Fruit fly (Drosophila melanogaster) whole organism, embryonic: ENCODE results near the gene Drgx.

ENCODE experiments used
- Ada2b ChIP-seq: fragments of 200-800 bp; sonication (Bioruptor generic); IDR thresholded peaks from 2 replicates; pipeline ENCODE4 v1.3.6; 2022; ENCODE audit warnings: missing biosample characterization, missing genetic modification characterization
- CG10565 ChIP-seq: fragments of 200-800 bp; sonication (Bioruptor generic); optimal IDR thresholded peaks from 3 replicates; lab custom pipeline; 2016; ENCODE audit warnings: missing biosample characterization, mild to moderate bottlenecking, missing genetic modification characterization
- CG11247 ChIP-seq: fragments of 200-800 bp; sonication (Bioruptor generic); IDR thresholded peaks from 2 replicates; pipeline ENCODE4 v1.3.6; 2022; ENCODE audit warnings: missing biosample characterization, missing genetic modification characterization
- CG12104 ChIP-seq: fragments of 200-800 bp; sonication (Bioruptor generic); optimal IDR thresholded peaks from 3 replicates; lab custom pipeline; 2016; ENCODE audit warnings: missing biosample characterization, missing genetic modification characterization
- CG15011 ChIP-seq: fragments of 200-800 bp; sonication (Bioruptor generic); optimal IDR thresholded peaks from 3 replicates; lab custom pipeline; 2018; ENCODE audit warnings: missing biosample characterization, mild to moderate bottlenecking, missing genetic modification characterization
- CG15514 ChIP-seq: fragments of 200-800 bp; sonication (Bioruptor generic); optimal IDR thresholded peaks from 3 replicates; lab custom pipeline; 2017; ENCODE audit warnings: missing biosample characterization, missing genetic modification characterization, mild to moderate bottlenecking, moderate library complexity, missing genetic modification reagents
- CG17359 ChIP-seq: fragments of 200-800 bp; sonication (Bioruptor generic); optimal IDR thresholded peaks from 3 replicates; lab custom pipeline; 2018; ENCODE audit warnings: missing biosample characterization, mild to moderate bottlenecking, missing genetic modification characterization, moderate library complexity
- CG1792 ChIP-seq: fragments of 200-800 bp; sonication (Bioruptor generic); optimal IDR thresholded peaks from 2 replicates; lab custom pipeline; 2016; ENCODE audit warnings: missing biosample characterization, missing genetic modification characterization
- CG2875 ChIP-seq: fragments of 200-800 bp; sonication (Bioruptor generic); optimal IDR thresholded peaks from 2 replicates; lab custom pipeline; 2017; ENCODE audit warnings: missing biosample characterization, mild to moderate bottlenecking, missing genetic modification characterization, missing genetic modification reagents
- CG30020 ChIP-seq: fragments of 200-800 bp; optimal IDR thresholded peaks from 2 replicates; lab custom pipeline; 2019; ENCODE audit warnings: missing biosample characterization, mild to moderate bottlenecking, missing genetic modification characterization, moderate library complexity
- CG30403 ChIP-seq: fragments of 200-800 bp; sonication (Bioruptor generic); optimal IDR thresholded peaks from 3 replicates; lab custom pipeline; 2016; ENCODE audit warnings: missing biosample characterization, missing genetic modification characterization
- CG31388 ChIP-seq: fragments of 200-800 bp; sonication (Bioruptor generic); optimal IDR thresholded peaks from 2 replicates; lab custom pipeline; 2016; ENCODE audit warnings: missing biosample characterization, missing genetic modification characterization
- CG3163 ChIP-seq: fragments of 200-800 bp; sonication (Bioruptor generic); optimal IDR thresholded peaks from 3 replicates; lab custom pipeline; 2016; ENCODE audit warnings: missing biosample characterization, missing genetic modification characterization
- CG3281 ChIP-seq: fragments of 200-800 bp; sonication (Bioruptor generic); optimal IDR thresholded peaks from 3 replicates; lab custom pipeline; 2017; ENCODE audit warnings: missing biosample characterization, mild to moderate bottlenecking, missing genetic modification characterization
- CG34376 ChIP-seq: fragments of 200-800 bp; sonication (Bioruptor generic); optimal IDR thresholded peaks from 2 replicates; lab custom pipeline; 2018; ENCODE audit warnings: missing biosample characterization, mild to moderate bottlenecking, missing genetic modification characterization
- CG3726 ChIP-seq: fragments of 200-800 bp; sonication (Bioruptor generic); IDR thresholded peaks from 3 replicates; pipeline ENCODE4, ENCODE4 v1.3.6; 2022; ENCODE audit warnings: missing biosample characterization, missing genetic modification characterization
- CG6791 ChIP-seq: fragments of 200-800 bp; sonication (Bioruptor generic); IDR thresholded peaks from 3 replicates; pipeline ENCODE4 v1.3.6; 2022; ENCODE audit warnings: missing biosample characterization, missing genetic modification characterization; ENCODE audit not compliant: partially characterized antibody
- CG7271 ChIP-seq: fragments of 200-800 bp; sonication (Bioruptor generic); optimal IDR thresholded peaks from 2 replicates; lab custom pipeline; 2018; ENCODE audit warnings: missing biosample characterization, mild to moderate bottlenecking, missing genetic modification characterization, moderate library complexity
- CG7786 ChIP-seq: fragments of 200-800 bp; sonication (Bioruptor generic); optimal IDR thresholded peaks from 2 replicates; lab custom pipeline; 2016; ENCODE audit warnings: missing biosample characterization, missing genetic modification characterization
- CG7987 ChIP-seq: fragments of 200-800 bp; sonication (Bioruptor generic); optimal IDR thresholded peaks from 2 replicates; lab custom pipeline; 2018; ENCODE audit warnings: missing biosample characterization, mild to moderate bottlenecking, missing genetic modification characterization, moderate library complexity
- CkIIα-i1 ChIP-seq: fragments of 200-800 bp; sonication (Bioruptor generic); IDR thresholded peaks from 2 replicates; pipeline ENCODE4 v1.3.6; 2022; ENCODE audit warnings: missing biosample characterization, missing genetic modification characterization
- CoRest ChIP-seq: fragments of 200-800 bp; sonication (Bioruptor generic); optimal IDR thresholded peaks from 3 replicates; lab custom pipeline; 2018; ENCODE audit warnings: missing biosample characterization, mild to moderate bottlenecking, missing genetic modification characterization, moderate library complexity
- Hand ChIP-seq: fragments of 200-800 bp; sonication (Bioruptor generic); optimal IDR thresholded peaks from 2 replicates; lab custom pipeline; 2017; ENCODE audit warnings: mild to moderate bottlenecking, missing biosample characterization, missing genetic modification reagents, missing genetic modification characterization
- Jarid2 ChIP-seq: fragments of 200-800 bp; sonication (Bioruptor generic); optimal IDR thresholded peaks from 3 replicates; lab custom pipeline; 2017; ENCODE audit warnings: mild to moderate bottlenecking, missing biosample characterization, missing genetic modification reagents, missing genetic modification characterization
- NC2α ChIP-seq: fragments of 200-800 bp; sonication (Bioruptor generic); optimal IDR thresholded peaks from 2 replicates; lab custom pipeline; 2016; ENCODE audit warnings: missing biosample characterization, missing genetic modification characterization
- NfI ChIP-seq: fragments of 200-800 bp; sonication (Bioruptor generic); optimal IDR thresholded peaks from 3 replicates; lab custom pipeline; 2018; ENCODE audit warnings: missing biosample characterization, mild to moderate bottlenecking, missing genetic modification characterization, moderate library complexity
- bowl ChIP-seq: fragments of 200-800 bp; sonication (Bioruptor generic); IDR thresholded peaks from 2 replicates; pipeline ENCODE4 v1.3.6; 2022; ENCODE audit warnings: missing biosample characterization, missing genetic modification characterization
- caup ChIP-seq: fragments of 200-800 bp; sonication (Bioruptor generic); optimal IDR thresholded peaks from 3 replicates; lab custom pipeline; 2017; ENCODE audit warnings: missing biosample characterization, mild to moderate bottlenecking, missing genetic modification characterization, moderate library complexity; ENCODE audit not compliant: severe bottlenecking
- corto ChIP-seq: fragments of 200-800 bp; sonication (Bioruptor generic); optimal IDR thresholded peaks from 2 replicates; lab custom pipeline; 2016; ENCODE audit warnings: missing biosample characterization, mild to moderate bottlenecking, missing genetic modification characterization, moderate library complexity
- croc ChIP-seq: fragments of 200-800 bp; sonication (Bioruptor generic); conservative IDR thresholded peaks from 3 replicates; pipeline ENCODE4 v1.3.6; 2022; ENCODE audit warnings: missing biosample characterization, missing genetic modification characterization
- dimm ChIP-seq: fragments of 200-800 bp; sonication (Bioruptor generic); IDR thresholded peaks from 2 replicates; pipeline ENCODE4 v1.3.6; 2022; ENCODE audit warnings: missing biosample characterization, missing genetic modification characterization
- ftz-f1 ChIP-seq: fragments of 200-800 bp; sonication (Bioruptor generic); optimal IDR thresholded peaks from 2 replicates; lab custom pipeline; 2016; ENCODE audit warnings: missing biosample characterization, missing genetic modification characterization
- gsb ChIP-seq: fragments of 200-800 bp; sonication (Bioruptor generic); IDR thresholded peaks from 2 replicates; pipeline ENCODE4 v1.3.6; 2022; ENCODE audit warnings: missing biosample characterization, missing genetic modification characterization
- gsb-n ChIP-seq: fragments of 200-800 bp; sonication (Bioruptor generic); optimal IDR thresholded peaks from 3 replicates; lab custom pipeline; 2018; ENCODE audit warnings: missing biosample characterization, mild to moderate bottlenecking, missing genetic modification characterization
- gt ChIP-seq: fragments of 200-800 bp; sonication (Bioruptor generic); IDR thresholded peaks from 2 replicates; pipeline ENCODE4 v1.3.6; 2022; ENCODE audit warnings: missing biosample characterization, missing genetic modification characterization
- hb ChIP-seq: fragments of 200-800 bp; sonication (Bioruptor generic); IDR thresholded peaks from 3 replicates; pipeline ENCODE4 v1.3.6; 2022; ENCODE audit warnings: missing biosample characterization, missing genetic modification characterization; ENCODE audit not compliant: partially characterized antibody
- lab ChIP-seq: fragments of 200-800 bp; sonication (Bioruptor generic); optimal IDR thresholded peaks from 3 replicates; lab custom pipeline; 2017; ENCODE audit warnings: missing biosample characterization, missing genetic modification characterization, mild to moderate bottlenecking, moderate library complexity, missing genetic modification reagents
- nerfin-2 ChIP-seq: fragments of 200-800 bp; sonication (Bioruptor generic); IDR thresholded peaks from 2 replicates; pipeline ENCODE4 v1.3.6; 2022; ENCODE audit warnings: missing biosample characterization, missing genetic modification characterization; ENCODE audit not compliant: partially characterized antibody
- nmo ChIP-seq: fragments of 200-800 bp; sonication (Bioruptor generic); optimal IDR thresholded peaks from 2 replicates; lab custom pipeline; 2018; ENCODE audit warnings: missing biosample characterization, mild to moderate bottlenecking, missing genetic modification characterization, moderate library complexity
- pan ChIP-seq, 4 experiments: fragments of >200 bp in 3 of 4; fragments of 200-800 bp in 1 of 4; sonication (Bioruptor generic) in 1 of 4; optimal IDR thresholded peaks in 3 of 4; IDR thresholded peaks in 1 of 4; 2 replicates each; pipeline versions ENCODE4 v1.3.6 to Lab custom; 2017 to 2022; ENCODE audit warnings: missing biosample characterization in 2 of 4, missing genetic modification characterization in 2 of 4, mixed read lengths in 1 of 4
- pb ChIP-seq: fragments of 200-800 bp; sonication (Bioruptor generic); optimal IDR thresholded peaks from 3 replicates; lab custom pipeline; 2016; ENCODE audit warnings: missing biosample characterization, missing genetic modification characterization
- ssp ChIP-seq: fragments of 200-800 bp; sonication (Bioruptor generic); IDR thresholded peaks from 2 replicates; pipeline ENCODE4 v1.3.6; 2022; ENCODE audit warnings: missing biosample characterization, missing genetic modification characterization
- tap ChIP-seq: fragments of 200-800 bp; optimal IDR thresholded peaks from 3 replicates; lab custom pipeline; 2019; ENCODE audit warnings: missing biosample characterization, mild to moderate bottlenecking, missing genetic modification characterization, moderate library complexity
- trh ChIP-seq: fragments of 200-800 bp; sonication (Bioruptor generic); optimal IDR thresholded peaks from 2 replicates; lab custom pipeline; 2016; ENCODE audit warnings: missing biosample characterization, missing genetic modification characterization
- ttk ChIP-seq: fragments of 200-800 bp; sonication (Bioruptor generic); IDR thresholded peaks from 2 replicates; pipeline ENCODE4 v2.1.2; 2022; ENCODE audit warnings: missing biosample characterization, missing genetic modification characterization
- unpg ChIP-seq: fragments of 200-800 bp; sonication (Bioruptor generic); optimal IDR thresholded peaks from 3 replicates; lab custom pipeline; 2018; ENCODE audit warnings: missing biosample characterization, mild to moderate bottlenecking, missing genetic modification characterization, moderate library complexity
- usp ChIP-seq: fragments of >200 bp; optimal IDR thresholded peaks from 2 replicates; lab custom pipeline; 2017; ENCODE audit warnings: missing biosample characterization, missing genetic modification characterization

The Drgx gene

DNA sequence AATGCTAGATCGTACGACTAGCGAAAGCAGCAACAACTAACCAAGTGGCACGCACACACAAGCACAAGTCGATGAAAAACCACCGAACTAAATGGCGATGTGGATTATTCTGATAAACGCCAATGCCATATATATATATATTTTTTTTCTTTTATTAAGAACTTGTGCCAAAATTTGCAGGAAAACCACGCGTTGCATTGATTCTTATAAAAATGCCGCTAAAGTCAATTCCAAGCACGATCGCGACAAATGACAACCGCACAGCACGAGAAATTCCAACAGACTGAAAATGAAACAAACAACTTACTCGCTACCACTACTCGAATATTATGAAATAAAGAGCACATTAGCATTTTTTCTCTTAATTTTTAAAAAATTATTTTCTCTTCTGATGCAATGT lies 5.9 kb upstream of the Drgx start, which contains the start of gene for (continued):
- TF ChIP-seq CG15514 (GFP tag; lab: Kevin White, UChicago), result no peak
- peak; percentile 20 for TF ChIP-seq lab
- TF ChIP-seq CG3281 (GFP tag; lab: Kevin White, UChicago), result no peak
- TF ChIP-seq CG12104, result no peak
- peak; percentile 64 for TF ChIP-seq CG3163 (GFP tag; lab: Kevin White, UChicago)
- no peak for TF ChIP-seq CG15011 (GFP tag; lab: Kevin White, UChicago)
- TF ChIP-seq pb (GFP tag; lab: Kevin White, UChicago), result no peak
- no peak for TF ChIP-seq CG7786
- TF ChIP-seq usp (GFP tag; lab: Kevin White, UChicago), result no peak
- TF ChIP-seq croc (GFP tag; lab: Robert Waterston, UW), result no peak
- TF ChIP-seq nmo, result no peak
- no peak for TF ChIP-seq tap (tag; lab: Kevin White, UChicago)
- TF ChIP-seq CkIIα-i1 (GFP tag; lab: Robert Waterston, UW), result no peak
- TF ChIP-seq dimm (GFP tag; lab: Robert Waterston, UW), result no peak
- TF ChIP-seq, all 482 proteins: peak for 27

DNA sequence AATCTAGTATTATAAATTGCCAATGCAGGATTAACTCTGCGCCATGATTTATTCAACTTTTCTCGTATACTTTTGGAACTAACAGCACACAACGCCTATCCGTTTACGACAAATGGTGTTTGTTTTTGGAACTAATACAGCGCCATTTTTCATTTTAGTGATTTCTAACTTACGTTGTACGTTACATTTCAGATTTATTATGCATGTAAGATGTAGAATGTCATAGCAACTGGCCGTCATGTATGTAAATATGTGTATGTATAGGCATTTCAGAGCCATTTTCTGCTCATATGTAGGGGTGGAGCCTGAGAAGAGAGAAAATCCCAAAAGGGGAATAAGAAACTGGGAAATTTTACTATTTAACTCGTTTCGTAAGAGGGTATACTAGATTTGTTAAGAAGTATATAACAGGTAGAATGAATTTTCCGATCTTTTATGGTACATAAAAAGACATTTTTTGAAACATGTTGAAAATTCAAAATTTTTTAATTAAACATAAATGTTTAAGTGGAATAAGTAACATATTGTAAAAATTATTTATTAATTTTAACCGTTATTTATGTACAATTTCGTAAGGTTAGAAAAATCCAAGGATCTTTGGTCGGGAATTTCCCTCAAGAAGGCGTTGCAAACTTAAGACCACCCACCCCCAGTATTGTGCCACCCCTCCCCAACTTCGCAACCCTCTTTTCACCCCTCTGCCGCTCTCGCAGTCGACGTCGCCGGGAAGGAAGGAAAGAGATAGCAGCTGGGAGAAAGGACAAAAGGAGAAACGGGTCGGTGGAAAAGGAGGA lies 5.0 kb upstream of the Drgx start:
- TF ChIP-seq CG7271 (tag; lab: Kevin White, UChicago) (no peak), ftz-f1 (GFP tag; lab: Kevin White, UChicago) (no peak), CG30020 (no peak), CG2875 (GFP tag; lab: Kevin White, UChicago) (no peak), NfI (peak; percentile 59), Ada2b (GFP tag; lab: Robert Waterston, UW) (no peak), ssp (peak; percentile 36; the same call in 1 of the 2 replicates), gt (GFP tag; lab: Robert Waterston, UW) (no peak), ttk (GFP tag; lab: Robert Waterston, UW) (no peak), CG34376 (peak; percentile 7), NC2α (peak; percentile 33), corto (GFP tag; lab: Kevin White, UChicago) (no peak), Jarid2 (GFP tag; lab: Kevin White, UChicago) (no peak), CG3726 (no peak), gsb-n (tag; lab: Kevin White, UChicago) (no peak), caup (peak; percentile 27), CG17359 (tag; lab: Kevin White, UChicago) (peak; percentile 58), CG3163 (GFP tag; lab: Kevin White, UChicago) (peak; percentile 89), CG7987 (GFP tag; lab: Kevin White, UChicago) (peak; percentile 75), unpg (peak; percentile 40), Hand (GFP tag; lab: Kevin White, UChicago) (no peak), trh (GFP tag; lab: Kevin White, UChicago) (no peak), nerfin-2 (GFP tag; lab: Robert Waterston, UW) (no peak), CG1792 (GFP tag; lab: Kevin White, UChicago) (peak; percentile 54), CG6791 (peak; percentile 46; the same call in 2 of the 3 replicates), hb (GFP tag; lab: Robert Waterston, UW) (no peak), pan (optimal IDR thresholded peaks at IDR 0.05; lab: Kevin White, UChicago) (no peak), pan (GFP tag; optimal IDR thresholded peaks at IDR 0.05 in 1 of 2, IDR thresholded peaks at IDR 0.05 in 1 of 2) (peak in 1 of 2 experiments; percentile 35), CG11247 (peak; percentile 66), CG10565 (GFP tag; lab: Kevin White, UChicago) (no peak), gsb (no peak), CoRest (peak; percentile 58), bowl (GFP tag; lab: Robert Waterston, UW) (no peak), CG30403 (GFP tag; lab: Kevin White, UChicago) (peak; percentile 49), CkIIα-i1 (GFP tag; lab: Robert Waterston, UW) (no peak), CG31388 (GFP tag; lab: Kevin White, UChicago) (peak; percentile 0)
